Fruit fly (Drosophila melanogaster): ENCODE results near the gene CG13796.
A peak's percentile ranks its signal among the peaks of the same experiment; 100 is the strongest.

DNA sequence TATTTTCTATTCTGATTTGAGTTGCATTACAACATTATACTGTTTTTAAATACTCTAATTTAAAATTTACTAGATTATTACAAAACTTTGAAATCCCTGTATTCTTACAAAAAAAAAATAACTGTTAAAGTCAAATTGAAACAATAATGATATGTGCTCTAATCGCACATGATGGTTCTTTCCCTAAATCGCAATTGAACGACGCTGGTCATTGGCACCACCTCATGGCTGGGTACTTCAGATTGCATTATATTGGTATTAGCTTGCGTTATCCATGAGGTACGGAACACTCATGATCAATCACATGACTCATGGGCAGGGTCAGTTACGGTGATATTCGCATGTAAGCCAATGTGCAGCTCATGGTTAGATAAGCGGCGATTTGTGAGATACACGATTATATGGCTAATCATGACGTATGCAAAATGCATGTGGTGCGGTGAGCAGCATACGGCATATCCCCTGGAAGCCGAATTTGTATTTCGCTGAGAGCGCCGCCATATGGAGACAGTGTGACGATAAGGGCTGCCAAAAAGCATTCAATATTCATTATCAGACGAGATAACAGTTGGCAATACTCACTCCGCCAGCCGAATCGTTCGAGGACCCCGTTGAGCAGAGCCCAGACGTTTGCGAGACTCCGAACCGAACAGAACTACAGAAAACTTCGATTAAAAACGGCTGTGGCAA lies 54.2 kb downstream of the CG13796 start:
- no peak for TF ChIP-seq pan (optimal IDR thresholded peaks at IDR 0.05)
- TF ChIP-seq N (GFP tag; optimal IDR thresholded peaks at IDR 0.05), result no peak
- TF ChIP-seq h (GFP tag; optimal IDR thresholded peaks at IDR 0.05), result peak; percentile 46
- TF ChIP-seq OdsH (GFP tag; optimal IDR thresholded peaks at IDR 0.05), result no peak
- no peak for TF ChIP-seq foxo (GFP tag; optimal IDR thresholded peaks at IDR 0.05)
